Fruit fly (Drosophila melanogaster): ENCODE results near the gene Osi15.

Osi15 gene

dm6 chr3R:6351696-6352378 is 50.2 kb downstream of the Osi15 start:
- TF ChIP-seq dmrt11E (tag; optimal IDR thresholded peaks at IDR 0.05): no peak
- peak; percentile 8 for TF ChIP-seq Hsf (GFP tag; optimal IDR thresholded peaks at IDR 0.05)
- TF ChIP-seq Hmr (GFP tag; optimal IDR thresholded peaks at IDR 0.05): no peak
- TF ChIP-seq sob (GFP tag; IDR thresholded peaks at IDR 0.05): 0 out of 2 replicates have a peak, but pooled peaks have one; percentile 14
- TF ChIP-seq CG9727 (GFP tag; optimal IDR thresholded peaks at IDR 0.05): peak; percentile 2
- no peak for TF ChIP-seq CG32772 (GFP tag; IDR thresholded peaks at IDR 0.05)
- peak; percentile 10 for TF ChIP-seq CG15269 (tag; optimal IDR thresholded peaks at IDR 0.05)
- no peak for TF ChIP-seq CG7963 (GFP tag; IDR thresholded peaks at IDR 0.05; ENCODE audit: partially characterized antibody)
- TF ChIP-seq al (GFP tag; IDR thresholded peaks at IDR 0.05): no peak
- TF ChIP-seq zfh1 (GFP tag; IDR thresholded peaks at IDR 0.05): no peak
- TF ChIP-seq Drgx (GFP tag; IDR thresholded peaks at IDR 0.05): peak; percentile 55; the same call in 1 of the 2 replicates
- peak; percentile 27 for TF ChIP-seq CG12391 (tag; optimal IDR thresholded peaks at IDR 0.05)
- peak; percentile 14 for TF ChIP-seq CG10267 (tag; optimal IDR thresholded peaks at IDR 0.05)
- TF ChIP-seq Dref (GFP tag; IDR thresholded peaks at IDR 0.05): no peak
- TF ChIP-seq CG31441 (GFP tag; IDR thresholded peaks at IDR 0.05): peak; percentile 41; the same call in 1 of the 2 replicates
- TF ChIP-seq CG42726 (GFP tag; IDR thresholded peaks at IDR 0.05; ENCODE audit: partially characterized antibody): no peak
- peak; percentile 13 for TF ChIP-seq CG30403 (GFP tag; optimal IDR thresholded peaks at IDR 0.05)
- no peak for TF ChIP-seq fru (optimal IDR thresholded peaks at IDR 0.05)
- TF ChIP-seq bab2 (GFP tag; optimal IDR thresholded peaks at IDR 0.05): no peak
- TF ChIP-seq CG5180 (GFP tag; optimal IDR thresholded peaks at IDR 0.05): peak; percentile 5
- TF ChIP-seq nmo (GFP tag; optimal IDR thresholded peaks at IDR 0.05): peak; percentile 39
- no peak for TF ChIP-seq crp (GFP tag; optimal IDR thresholded peaks at IDR 0.05)
- peak; percentile 51 for TF ChIP-seq CG2712 (tag; optimal IDR thresholded peaks at IDR 0.05)
- TF ChIP-seq CG2678 (tag; optimal IDR thresholded peaks at IDR 0.05): peak; percentile 44
- no peak for TF ChIP-seq CG14860 (GFP tag; IDR thresholded peaks at IDR 0.05; ENCODE audit: partially characterized antibody)
- TF ChIP-seq disco-r (GFP tag; optimal IDR thresholded peaks at IDR 0.05): no peak
- peak; percentile 51 for TF ChIP-seq gem (tag; optimal IDR thresholded peaks at IDR 0.05)
- peak in 1 of 2 experiments; percentile 53 for TF ChIP-seq Eip74EF (GFP tag; optimal IDR thresholded peaks at IDR 0.05)
- TF ChIP-seq CG12769 (tag; optimal IDR thresholded peaks at IDR 0.05): peak; percentile 70
- peak; percentile 32 for TF ChIP-seq grau (tag; optimal IDR thresholded peaks at IDR 0.05)
- TF ChIP-seq Ets65A (GFP tag): no peak
- no peak for TF ChIP-seq dpn (GFP tag; optimal IDR thresholded peaks at IDR 0.05)
- no peak for TF ChIP-seq CG5245 (GFP tag; optimal IDR thresholded peaks at IDR 0.05)
- TF ChIP-seq CG6254 (GFP tag; optimal IDR thresholded peaks at IDR 0.05): no peak
- peak; percentile 20 for TF ChIP-seq nerfin-1 (tag; optimal IDR thresholded peaks at IDR 0.05)
- peak; percentile 41 for TF ChIP-seq CG13296 (GFP tag; optimal IDR thresholded peaks at IDR 0.05)
- TF ChIP-seq ase (GFP tag; IDR thresholded peaks at IDR 0.05): no peak
- peak in 1 of 2 experiments; percentile 22 for TF ChIP-seq Pdp1 (GFP tag; optimal IDR thresholded peaks at IDR 0.05)
- no peak for TF ChIP-seq kah (GFP tag; optimal IDR thresholded peaks at IDR 0.05)
- peak; percentile 25; the same call in 1 of the 2 replicates for TF ChIP-seq tna (GFP tag; IDR thresholded peaks at IDR 0.05; ENCODE audit: partially characterized antibody)
- TF ChIP-seq phol (tag; optimal IDR thresholded peaks at IDR 0.05): peak; percentile 45
- TF ChIP-seq ci (GFP tag; IDR thresholded peaks at IDR 0.05): peak; percentile 12; the same call in 1 of the 3 replicates
- no peak for TF ChIP-seq bigmax (GFP tag; optimal IDR thresholded peaks at IDR 0.05)
- TF ChIP-seq crol (GFP tag; IDR thresholded peaks at IDR 0.05): peak; percentile 75
- TF ChIP-seq CG7839 (tag; optimal IDR thresholded peaks at IDR 0.05): peak; percentile 38
- TF ChIP-seq NfI (GFP tag; optimal IDR thresholded peaks at IDR 0.05): peak; percentile 22
- peak in 1 of 2 experiments; percentile 55 for TF ChIP-seq Hr51 (GFP tag; optimal IDR thresholded peaks at IDR 0.05)
- peak; percentile 77 for TF ChIP-seq CG4820 (GFP tag; optimal IDR thresholded peaks at IDR 0.05)
